Worm (Caenorhabditis elegans): ENCODE data around the gene Y67D2.2.
A peak's percentile ranks its signal among the peaks of the same experiment; 100 is the strongest.

The Y67D2.2 gene

ce11 chrIII:1540100-1540695 is 18.4 kb upstream of the Y67D2.2 start, which contains the start of the genes Y67D2.5 and cisd-3.2:
Gene Y67D2.5 (minus strand): TSS chrIII:1540244.
Gene cisd-3.2 (plus strand): TSS chrIII:1540493.
- TF ChIP-seq lsy-2 (tag; optimal IDR thresholded peaks at IDR 0.05) (peak in 1 of 2 experiments; percentile 37), lin-11 (tag; optimal IDR thresholded peaks at IDR 0.05) (no peak), gmeb-1 (tag; optimal IDR thresholded peaks at IDR 0.05) (peak; percentile 43), F13H6.1 (tag; optimal IDR thresholded peaks at IDR 0.05) (peak; percentile 23), sma-3 (GFP tag; optimal IDR thresholded peaks at IDR 0.05) (no peak), unc-55 (GFP tag; optimal IDR thresholded peaks at IDR 0.05) (peak; percentile 40), lin-13 (GFP tag; optimal IDR thresholded peaks at IDR 0.05) (peak; percentile 44), nhr-25 (tag; optimal IDR thresholded peaks at IDR 0.05) (no peak), C34F6.9 (tag; optimal IDR thresholded peaks at IDR 0.05) (peak; percentile 30), nhr-23 (tag; optimal IDR thresholded peaks at IDR 0.05) (no peak)

ce11 chrIII:1543406-1544011 is 15.1 kb upstream of the Y67D2.2 start:
- TF ChIP-seq lin-39 (tag; optimal IDR thresholded peaks at IDR 0.05) (no peak), lin-11 (tag; optimal IDR thresholded peaks at IDR 0.05) (no peak), lin-13 (GFP tag; optimal IDR thresholded peaks at IDR 0.05) (no peak), nhr-21 (tag; optimal IDR thresholded peaks at IDR 0.05) (no peak), fos-1 (tag; optimal IDR thresholded peaks at IDR 0.05) (no peak), nhr-11 (tag; optimal IDR thresholded peaks at IDR 0.05) (no peak), C34F6.9 (tag; optimal IDR thresholded peaks at IDR 0.05) (no peak), nhr-129 (tag; optimal IDR thresholded peaks at IDR 0.05) (no peak), unc-55 (GFP tag; optimal IDR thresholded peaks at IDR 0.05) (no peak), mbf-1 (tag; optimal IDR thresholded peaks at IDR 0.05) (no peak), nhr-77 (tag; optimal IDR thresholded peaks at IDR 0.05) (no peak), Y55F3AM.14 (GFP tag; optimal IDR thresholded peaks at IDR 0.05) (no peak), unc-39 (tag; optimal IDR thresholded peaks at IDR 0.05) (no peak), R02D3.7 (tag; optimal IDR thresholded peaks at IDR 0.05) (no peak), sem-4 (tag; optimal IDR thresholded peaks at IDR 0.05) (no peak), peb-1 (tag; optimal IDR thresholded peaks at IDR 0.05) (no peak), zag-1 (tag; optimal IDR thresholded peaks at IDR 0.05) (no peak), ZK546.5 (tag; optimal IDR thresholded peaks at IDR 0.05) (no peak), unc-62 (GFP tag; optimal IDR thresholded peaks at IDR 0.05) (no peak), aly-2 (tag; optimal IDR thresholded peaks at IDR 0.05) (no peak)

- TF ChIP-seq Y55F3AM.14 (GFP tag; optimal IDR thresholded peaks at IDR 0.05) (no peak), ceh-82 (tag; optimal IDR thresholded peaks at IDR 0.05) (no peak), nhr-12 (tag; optimal IDR thresholded peaks at IDR 0.05) (no peak), lin-39 (tag; optimal IDR thresholded peaks at IDR 0.05) (no peak), nhr-23 (tag; optimal IDR thresholded peaks at IDR 0.05) (no peak), lin-13 (GFP tag; optimal IDR thresholded peaks at IDR 0.05) (no peak), ZK546.5 (tag; optimal IDR thresholded peaks at IDR 0.05) (no peak), dmd-4 (tag; optimal IDR thresholded peaks at IDR 0.05) (no peak), elt-3 (tag; optimal IDR thresholded peaks at IDR 0.05) (no peak), mbf-1 (tag; optimal IDR thresholded peaks at IDR 0.05) (no peak), unc-55 (GFP tag; optimal IDR thresholded peaks at IDR 0.05) (no peak), ceh-16 (tag; optimal IDR thresholded peaks at IDR 0.05) (no peak), nhr-6 (tag; optimal IDR thresholded peaks at IDR 0.05) (no peak), elt-1 (tag; optimal IDR thresholded peaks at IDR 0.05) (no peak), ama-1 (optimal IDR thresholded peaks at IDR 0.05) (no peak)
Observed at ce11 chrIII:1554347-1554746, 4.3 kb upstream of the Y67D2.2 start, which contains the start of gene ddx-35. Gene ddx-35 (minus strand): TSS chrIII:1554447.

- TF ChIP-seq unc-55 (GFP tag; optimal IDR thresholded peaks at IDR 0.05): no peak
- no peak for TF ChIP-seq mdl-1 (tag; optimal IDR thresholded peaks at IDR 0.05)
- no peak for TF ChIP-seq blmp-1 (tag; optimal IDR thresholded peaks at IDR 0.05; ENCODE audit: insufficient read depth)
- TF ChIP-seq elt-3 (tag; optimal IDR thresholded peaks at IDR 0.05): no peak
- TF ChIP-seq ztf-11 (tag; optimal IDR thresholded peaks at IDR 0.05): no peak
- no peak for TF ChIP-seq ztf-4 (tag; optimal IDR thresholded peaks at IDR 0.05)
- TF ChIP-seq ztf-1 (GFP tag; conservative IDR thresholded peaks at IDR 0.05): no peak
- no peak for TF ChIP-seq peb-1 (tag; optimal IDR thresholded peaks at IDR 0.05)
- no peak for TF ChIP-seq nhr-6 (tag; optimal IDR thresholded peaks at IDR 0.05)
- TF ChIP-seq ama-1 (optimal IDR thresholded peaks at IDR 0.05): no peak
- no peak for TF ChIP-seq nhr-23 (tag; optimal IDR thresholded peaks at IDR 0.05)
- no peak for TF ChIP-seq sem-4 (tag; optimal IDR thresholded peaks at IDR 0.05)
- TF ChIP-seq lin-11 (tag; optimal IDR thresholded peaks at IDR 0.05): no peak
- no peak for TF ChIP-seq skn-1 (tag; optimal IDR thresholded peaks at IDR 0.05)
- TF ChIP-seq unc-62 (GFP tag; optimal IDR thresholded peaks at IDR 0.05): no peak
Observed at ce11 chrIII:1570006-1570405, 11.4 kb downstream of the Y67D2.2 start, which contains the start of gene rep-1. Gene rep-1 (plus strand): TSS chrIII:1570306.
